Worm (Caenorhabditis elegans) whole organism, late embryonic: ENCODE results near the gene Y51H7C.9.

Source experiments
- K09A11.1 ChIP-seq: sonication (generic microtip); optimal IDR thresholded peaks from 2 replicates; lab custom pipeline; 2017; ENCODE audit warnings: antibody characterized with exemption, mild to moderate bottlenecking, missing genetic modification characterization, missing compliant biosample characterization; ENCODE audit not compliant: insufficient read depth
- Y22D7AL.16 ChIP-seq: sonication (generic microtip); optimal IDR thresholded peaks from 2 replicates; lab custom pipeline; 2016; ENCODE audit warnings: missing genetic modification characterization, missing compliant biosample characterization
- ahr-1 ChIP-seq: sonication (generic microtip); optimal IDR thresholded peaks from 2 replicates; lab custom pipeline; 2016; ENCODE audit warnings: missing genetic modification characterization, missing compliant biosample characterization
- ceh-14 ChIP-seq: sonication (generic microtip); optimal IDR thresholded peaks from 2 replicates; lab custom pipeline; 2016; ENCODE audit warnings: missing genotype, missing genetic modification characterization, missing compliant biosample characterization
- ceh-18 ChIP-seq: sonication (generic microtip); optimal IDR thresholded peaks from 2 replicates; lab custom pipeline; 2016; ENCODE audit warnings: missing genetic modification characterization, missing compliant biosample characterization
- ceh-19 ChIP-seq: fragments of 200-800 bp; sonication (Bioruptor generic); optimal IDR thresholded peaks from 2 replicates; lab custom pipeline; 2018; ENCODE audit warnings: mild to moderate bottlenecking, missing genetic modification characterization, missing compliant biosample characterization
- ceh-22 ChIP-seq: sonication (generic microtip); optimal IDR thresholded peaks from 2 replicates; lab custom pipeline; 2017; ENCODE audit warnings: missing biosample characterization, missing genetic modification characterization
- ceh-24 ChIP-seq: sonication (generic microtip); optimal IDR thresholded peaks from 2 replicates; lab custom pipeline; 2016; ENCODE audit warnings: mild to moderate bottlenecking, missing genetic modification characterization, missing compliant biosample characterization
- ceh-48 ChIP-seq: sonication (generic microtip); optimal IDR thresholded peaks from 2 replicates; lab custom pipeline; 2016; ENCODE audit warnings: missing genetic modification characterization, inconsistent platforms, missing compliant biosample characterization
- che-1 ChIP-seq: sonication (generic microtip); optimal IDR thresholded peaks from 2 replicates; lab custom pipeline; 2016; ENCODE audit warnings: mild to moderate bottlenecking, missing genetic modification characterization, missing compliant biosample characterization
- elt-2 ChIP-seq: sonication (generic microtip); optimal IDR thresholded peaks from 2 replicates; lab custom pipeline; 2016; ENCODE audit warnings: missing genetic modification reagents, missing genetic modification characterization, missing compliant biosample characterization
- elt-4 ChIP-seq: sonication (generic microtip); optimal IDR thresholded peaks from 2 replicates; lab custom pipeline; 2016; ENCODE audit warnings: missing genetic modification characterization, missing compliant biosample characterization
- ets-4 ChIP-seq: sonication (generic microtip); optimal IDR thresholded peaks from 2 replicates; lab custom pipeline; 2016; ENCODE audit warnings: missing genetic modification characterization, missing compliant biosample characterization
- eyg-1 ChIP-seq: sonication (generic microtip); optimal IDR thresholded peaks from 2 replicates; lab custom pipeline; 2016; ENCODE audit warnings: missing genotype, missing genetic modification characterization, missing compliant biosample characterization
- fax-1 ChIP-seq: sonication (generic microtip); optimal IDR thresholded peaks from 2 replicates; lab custom pipeline; 2016; ENCODE audit warnings: missing genotype, missing genetic modification characterization, missing compliant biosample characterization
- hlh-13 ChIP-seq: fragments of 200-800 bp; sonication (Bioruptor generic); optimal IDR thresholded peaks from 2 replicates; lab custom pipeline; 2018; ENCODE audit warnings: mild to moderate bottlenecking, missing genetic modification characterization, missing compliant biosample characterization
- hlh-15 ChIP-seq: sonication (generic microtip); optimal IDR thresholded peaks from 2 replicates; lab custom pipeline; 2016; ENCODE audit warnings: missing genetic modification characterization, missing compliant biosample characterization
- lim-6 ChIP-seq: sonication (generic microtip); optimal IDR thresholded peaks from 2 replicates; lab custom pipeline; 2016; ENCODE audit warnings: missing genetic modification characterization, missing compliant biosample characterization
- lin-11 ChIP-seq: fragments of 200-800 bp; sonication (Bioruptor generic); optimal IDR thresholded peaks from 2 replicates; lab custom pipeline; 2018; ENCODE audit warnings: mild to moderate bottlenecking, missing genetic modification characterization, missing compliant biosample characterization
- madf-2 ChIP-seq: sonication (generic microtip); optimal IDR thresholded peaks from 2 replicates; lab custom pipeline; 2017; ENCODE audit warnings: missing genetic modification characterization, missing compliant biosample characterization
- mec-3 ChIP-seq: sonication (generic microtip); optimal IDR thresholded peaks from 2 replicates; lab custom pipeline; 2016; ENCODE audit warnings: borderline replicate concordance, missing genetic modification characterization, missing compliant biosample characterization
- nhr-11 ChIP-seq: fragments of 150-350 bp; optimal IDR thresholded peaks from 2 replicates; lab custom pipeline; 2014; ENCODE audit warnings: missing biosample characterization, missing genetic modification characterization
- pha-4 ChIP-seq: fragments of 150-350 bp; optimal IDR thresholded peaks from 2 replicates; lab custom pipeline; 2018; ENCODE audit warnings: missing biosample characterization, missing genetic modification reagents, missing genetic modification characterization
- pqm-1 ChIP-seq: sonication (generic microtip); optimal IDR thresholded peaks from 2 replicates; lab custom pipeline; 2016; ENCODE audit warnings: missing genetic modification characterization, missing compliant biosample characterization
- pros-1 ChIP-seq: fragments of 150-350 bp; optimal IDR thresholded peaks from 2 replicates; lab custom pipeline; 2014; ENCODE audit warnings: missing biosample characterization, missing genetic modification reagents, missing genetic modification characterization
- sdc-2 ChIP-seq: sonication (generic microtip); optimal IDR thresholded peaks from 2 replicates; lab custom pipeline; 2016; ENCODE audit warnings: missing genotype, missing genetic modification characterization, missing compliant biosample characterization
- sox-4 ChIP-seq: sonication (generic microtip); optimal IDR thresholded peaks from 2 replicates; lab custom pipeline; 2017; ENCODE audit warnings: mild to moderate bottlenecking, missing genetic modification characterization, inconsistent platforms, missing compliant biosample characterization
- tbx-7 ChIP-seq: sonication (generic microtip); optimal IDR thresholded peaks from 2 replicates; lab custom pipeline; 2016; ENCODE audit warnings: missing genotype, missing genetic modification characterization, missing compliant biosample characterization
- unc-86 ChIP-seq: sonication (generic microtip); optimal IDR thresholded peaks from 2 replicates; lab custom pipeline; 2016; ENCODE audit warnings: missing genetic modification characterization, missing compliant biosample characterization

Gene Y51H7C.9

ce11 chrII:1368756-1369155, 42.5 kb downstream of the Y51H7C.9 start:
- TF ChIP-seq ceh-48 = no peak
- TF ChIP-seq ceh-24 (tag; lab: Kevin White, UChicago) = no peak
- no peak for TF ChIP-seq sox-4 (tag; lab: Kevin White, UChicago)
- no peak for TF ChIP-seq pros-1
- TF ChIP-seq madf-2 (tag; lab: Kevin White, UChicago) = no peak
- TF ChIP-seq che-1 = no peak
- no peak for TF ChIP-seq hlh-15 (tag; lab: Kevin White, UChicago)

ce11 chrII:1365985-1366384, 45.3 kb downstream of the Y51H7C.9 start:
- TF ChIP-seq ceh-22 (tag; lab: Kevin White, UChicago) (no peak), ahr-1 (tag; lab: Kevin White, UChicago) (no peak), Y22D7AL.16 (tag; lab: Kevin White, UChicago) (no peak), hlh-13 (GFP tag; lab: Kevin White, UChicago) (no peak), pqm-1 (no peak), elt-4 (tag; lab: Kevin White, UChicago) (no peak), pha-4 (no peak), unc-86 (tag; lab: Kevin White, UChicago) (no peak), mec-3 (no peak)
- TF ChIP-seq, all 69 proteins: peak for 0

DNA sequence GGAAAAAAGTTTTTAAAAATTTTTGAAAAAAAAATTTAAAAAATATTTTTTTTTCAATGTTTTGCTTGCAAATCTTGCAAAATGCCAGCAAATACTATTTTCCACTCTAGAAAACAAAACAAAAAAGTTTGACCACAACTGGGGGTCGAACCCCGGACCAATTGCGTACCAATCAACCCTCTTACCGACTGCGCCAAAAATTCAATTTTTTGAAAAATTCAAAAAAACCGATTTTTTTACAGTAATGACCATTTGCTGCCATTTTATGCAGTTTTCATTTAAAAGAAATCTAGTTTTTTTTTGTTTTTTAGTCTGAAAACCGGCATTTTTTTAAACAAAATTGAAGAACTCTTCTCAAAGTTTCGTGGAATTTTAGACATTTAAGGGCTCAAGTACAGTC, 48.8 kb downstream of the Y51H7C.9 start:
- TF ChIP-seq ceh-18 (tag; lab: Kevin White, UChicago) (no peak), sox-4 (tag; lab: Kevin White, UChicago) (no peak), sdc-2 (tag; lab: Kevin White, UChicago) (no peak), madf-2 (tag; lab: Kevin White, UChicago) (no peak), ets-4 (no peak), tbx-7 (tag; lab: Kevin White, UChicago) (no peak), ceh-48 (no peak), lim-6 (tag; lab: Kevin White, UChicago) (no peak), elt-4 (tag; lab: Kevin White, UChicago) (no peak), ceh-14 (tag; lab: Kevin White, UChicago) (no peak), eyg-1 (no peak), ceh-19 (GFP tag; lab: Kevin White, UChicago) (no peak), nhr-11 (tag; lab: Kevin White, UChicago) (no peak), lin-11 (tag; lab: Kevin White, UChicago) (no peak), fax-1 (tag; lab: Kevin White, UChicago) (no peak), K09A11.1 (tag; lab: Kevin White, UChicago) (no peak)

- TF ChIP-seq elt-2 = no peak
- TF ChIP-seq, all 69 proteins: peak for 0
These were observed 51.0 kb downstream of the Y51H7C.9 start for ce11 chrII:1360257-1360656.
